Fruit fly (Drosophila melanogaster): Measurements from ENCODE around the gene CG14710.

The CG14710 gene

DNA sequence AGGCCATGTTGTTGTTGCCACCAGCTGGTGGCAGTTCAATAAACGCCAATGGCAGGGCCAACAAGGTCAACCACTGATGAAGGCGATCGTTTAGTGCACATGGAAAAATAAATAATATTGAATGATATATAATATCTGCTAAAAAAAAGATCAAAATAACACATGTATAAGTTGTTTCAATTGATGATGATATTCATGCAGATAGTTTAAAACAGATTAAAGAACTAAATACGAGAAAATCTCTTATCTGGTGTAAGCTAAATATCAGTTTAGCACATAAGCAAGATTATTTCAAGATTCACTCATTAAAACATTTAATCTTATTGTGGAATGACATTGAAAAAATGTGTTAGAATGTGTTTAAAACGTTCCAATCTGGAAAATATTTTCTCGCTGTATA is 43.6 kb downstream of the CG14710 start (continued):
- TF ChIP-seq E2f1 (GFP tag; IDR thresholded peaks at IDR 0.05) (no peak), D (optimal IDR thresholded peaks at IDR 0.05) (no peak), D (GFP tag; optimal IDR thresholded peaks at IDR 0.05) (peak; percentile 1), CG1529 (GFP tag; optimal IDR thresholded peaks at IDR 0.05) (no peak), pita (GFP tag; optimal IDR thresholded peaks at IDR 0.05) (no peak), Myb (GFP tag; optimal IDR thresholded peaks at IDR 0.05) (no peak), insv (GFP tag; optimal IDR thresholded peaks at IDR 0.05) (no peak), Hand (GFP tag; optimal IDR thresholded peaks at IDR 0.05) (no peak), pros (GFP tag; optimal IDR thresholded peaks at IDR 0.05) (no peak), CG8089 (GFP tag; optimal IDR thresholded peaks at IDR 0.05) (no peak), CG6683 (GFP tag; optimal IDR thresholded peaks at IDR 0.05) (no peak), luna (GFP tag; optimal IDR thresholded peaks at IDR 0.05) (no peak), CG3847 (GFP tag; IDR thresholded peaks at IDR 0.05) (no peak), CG10431 (GFP tag; optimal IDR thresholded peaks at IDR 0.05) (no peak), org-1 (GFP tag; optimal IDR thresholded peaks at IDR 0.05) (peak; percentile 25), CG11696 (GFP tag; IDR thresholded peaks at IDR 0.05) (no peak), Doc3 (GFP tag; IDR thresholded peaks at IDR 0.05; ENCODE audit: partially characterized antibody) (no peak), dmrt11E (tag; optimal IDR thresholded peaks at IDR 0.05) (no peak), CG7987 (GFP tag; optimal IDR thresholded peaks at IDR 0.05) (no peak), CG1024 (GFP tag; IDR thresholded peaks at IDR 0.05) (no peak), grau (tag; optimal IDR thresholded peaks at IDR 0.05) (peak; percentile 62), Spps (tag; optimal IDR thresholded peaks at IDR 0.05) (no peak), Trl (optimal IDR thresholded peaks at IDR 0.05) (no peak), Trl (GFP tag; optimal IDR thresholded peaks at IDR 0.05) (no peak), Sry-β (GFP tag; optimal IDR thresholded peaks at IDR 0.05) (no peak), CG43689 (GFP tag; IDR thresholded peaks at IDR 0.05) (no peak), Ptx1 (GFP tag; IDR thresholded peaks at IDR 0.05) (peak; percentile 62), pfk (GFP tag; optimal IDR thresholded peaks at IDR 0.05) (no peak), CG30020 (tag; optimal IDR thresholded peaks at IDR 0.05) (no peak), lmd (GFP tag; IDR thresholded peaks at IDR 0.05) (peak; percentile 52), D19A (tag; optimal IDR thresholded peaks at IDR 0.05) (peak; percentile 50), zf30C (GFP tag; optimal IDR thresholded peaks at IDR 0.05) (no peak), NC2α (GFP tag; optimal IDR thresholded peaks at IDR 0.05) (no peak), oc (tag; optimal IDR thresholded peaks at IDR 0.05) (no peak), Dip2 (GFP tag; IDR thresholded peaks at IDR 0.05) (no peak), vfl (GFP tag; optimal IDR thresholded peaks at IDR 0.05) (no peak), CG18262 (tag; optimal IDR thresholded peaks at IDR 0.05) (peak; percentile 68), da (GFP tag; optimal IDR thresholded peaks at IDR 0.05) (no peak), CG12104 (GFP tag; optimal IDR thresholded peaks at IDR 0.05) (peak; percentile 37), CG1603 (tag; optimal IDR thresholded peaks at IDR 0.05) (peak; percentile 12), CG16813 (GFP tag; IDR thresholded peaks at IDR 0.05; ENCODE audit: partially characterized antibody) (no peak), Hmx (GFP tag; optimal IDR thresholded peaks at IDR 0.05) (no peak), CG6854 (GFP tag; optimal IDR thresholded peaks at IDR 0.05) (no peak), sd (tag; optimal IDR thresholded peaks at IDR 0.05) (peak; percentile 66), CG6765 (GFP tag; optimal IDR thresholded peaks at IDR 0.05) (no peak), dysf (GFP tag; IDR thresholded peaks at IDR 0.05) (peak; percentile 38; the same call in 1 of the 3 replicates), CG17385 (GFP tag; optimal IDR thresholded peaks at IDR 0.05) (peak; percentile 31), chm (GFP tag; IDR thresholded peaks at IDR 0.05) (no peak), fd3F (GFP tag; optimal IDR thresholded peaks at IDR 0.05) (peak; percentile 32), ro (GFP tag; IDR thresholded peaks at IDR 0.05) (no peak), HLHmδ (GFP tag; optimal IDR thresholded peaks at IDR 0.05) (no peak), cas (GFP tag; IDR thresholded peaks at IDR 0.05) (no peak), bab2 (GFP tag; optimal IDR thresholded peaks at IDR 0.05) (no peak)
